Worm (Caenorhabditis elegans) whole organism, late embryonic: ENCODE results near the gene srt-53.

ENCODE experiments used
- K02D7.2 ChIP-seq: sonication (generic microtip); optimal IDR thresholded peaks from 2 replicates; lab custom pipeline; 2017; ENCODE audit warnings: mild to moderate bottlenecking, missing genetic modification characterization, missing compliant biosample characterization
- Y22D7AL.16 ChIP-seq: sonication (generic microtip); optimal IDR thresholded peaks from 2 replicates; lab custom pipeline; 2016; ENCODE audit warnings: missing genetic modification characterization, missing compliant biosample characterization
- ahr-1 ChIP-seq: sonication (generic microtip); optimal IDR thresholded peaks from 2 replicates; lab custom pipeline; 2016; ENCODE audit warnings: missing genetic modification characterization, missing compliant biosample characterization
- ceh-18 ChIP-seq: sonication (generic microtip); optimal IDR thresholded peaks from 2 replicates; lab custom pipeline; 2016; ENCODE audit warnings: missing genetic modification characterization, missing compliant biosample characterization
- ceh-19 ChIP-seq: fragments of 200-800 bp; sonication (Bioruptor generic); optimal IDR thresholded peaks from 2 replicates; lab custom pipeline; 2018; ENCODE audit warnings: mild to moderate bottlenecking, missing genetic modification characterization, missing compliant biosample characterization
- ceh-2 ChIP-seq: sonication (generic microtip); optimal IDR thresholded peaks from 2 replicates; lab custom pipeline; 2016; ENCODE audit warnings: missing genotype, missing genetic modification characterization, missing compliant biosample characterization
- ceh-22 ChIP-seq: sonication (generic microtip); optimal IDR thresholded peaks from 2 replicates; lab custom pipeline; 2017; ENCODE audit warnings: missing biosample characterization, missing genetic modification characterization
- ceh-30 ChIP-seq: fragments of 150-350 bp; optimal IDR thresholded peaks from 2 replicates; lab custom pipeline; 2014; ENCODE audit warnings: missing biosample characterization, missing genetic modification characterization
- ceh-45 ChIP-seq: fragments of 200-800 bp; sonication (Bioruptor generic); IDR thresholded peaks from 2 replicates; pipeline ENCODE4 v1.3.6; 2022; ENCODE audit warnings: missing genetic modification reagents, missing genetic modification characterization, missing compliant biosample characterization
- che-1 ChIP-seq: sonication (generic microtip); optimal IDR thresholded peaks from 2 replicates; lab custom pipeline; 2016; ENCODE audit warnings: mild to moderate bottlenecking, missing genetic modification characterization, missing compliant biosample characterization
- elt-2 ChIP-seq: sonication (generic microtip); optimal IDR thresholded peaks from 2 replicates; lab custom pipeline; 2016; ENCODE audit warnings: missing genetic modification reagents, missing genetic modification characterization, missing compliant biosample characterization
- ets-4 ChIP-seq: sonication (generic microtip); optimal IDR thresholded peaks from 2 replicates; lab custom pipeline; 2016; ENCODE audit warnings: missing genetic modification characterization, missing compliant biosample characterization
- eyg-1 ChIP-seq: sonication (generic microtip); optimal IDR thresholded peaks from 2 replicates; lab custom pipeline; 2016; ENCODE audit warnings: missing genotype, missing genetic modification characterization, missing compliant biosample characterization
- fax-1 ChIP-seq: sonication (generic microtip); optimal IDR thresholded peaks from 2 replicates; lab custom pipeline; 2016; ENCODE audit warnings: missing genotype, missing genetic modification characterization, missing compliant biosample characterization
- hlh-15 ChIP-seq: sonication (generic microtip); optimal IDR thresholded peaks from 2 replicates; lab custom pipeline; 2016; ENCODE audit warnings: missing genetic modification characterization, missing compliant biosample characterization
- hlh-30 ChIP-seq: sonication (generic microtip); optimal IDR thresholded peaks from 2 replicates; lab custom pipeline; 2017; ENCODE audit warnings: antibody characterized with exemption, missing genetic modification characterization, missing compliant biosample characterization; ENCODE audit not compliant: insufficient read depth
- hlh-8 ChIP-seq: sonication (generic microtip); optimal IDR thresholded peaks from 2 replicates; lab custom pipeline; 2016; ENCODE audit warnings: missing genotype, missing genetic modification characterization, missing compliant biosample characterization
- madf-2 ChIP-seq: sonication (generic microtip); optimal IDR thresholded peaks from 2 replicates; lab custom pipeline; 2017; ENCODE audit warnings: missing genetic modification characterization, missing compliant biosample characterization
- nfya-1 ChIP-seq: sonication (generic microtip); optimal IDR thresholded peaks from 2 replicates; lab custom pipeline; 2017; ENCODE audit warnings: missing genetic modification characterization, mild to moderate bottlenecking, missing compliant biosample characterization, antibody characterized with exemption, moderate library complexity
- npax-4 ChIP-seq: sonication (generic microtip); optimal IDR thresholded peaks from 2 replicates; lab custom pipeline; 2016; ENCODE audit warnings: missing genetic modification characterization, missing compliant biosample characterization
- pat-9 ChIP-seq: fragments of 200-800 bp; sonication (Bioruptor generic); optimal IDR thresholded peaks from 2 replicates; lab custom pipeline; 2018; ENCODE audit warnings: mild to moderate bottlenecking, missing genetic modification characterization, moderate library complexity, missing compliant biosample characterization
- pha-2 ChIP-seq: sonication (generic microtip); optimal IDR thresholded peaks from 2 replicates; lab custom pipeline; 2017; ENCODE audit warnings: mild to moderate bottlenecking, missing genetic modification characterization, missing compliant biosample characterization
- pha-4 ChIP-seq: fragments of 150-350 bp; optimal IDR thresholded peaks from 2 replicates; lab custom pipeline; 2018; ENCODE audit warnings: missing biosample characterization, missing genetic modification reagents, missing genetic modification characterization
- rnt-1 ChIP-seq: sonication (generic microtip); optimal IDR thresholded peaks from 2 replicates; lab custom pipeline; 2016; ENCODE audit warnings: missing genetic modification characterization, missing compliant biosample characterization
- sdc-2 ChIP-seq: sonication (generic microtip); optimal IDR thresholded peaks from 2 replicates; lab custom pipeline; 2016; ENCODE audit warnings: missing genotype, missing genetic modification characterization, missing compliant biosample characterization
- sox-2 ChIP-seq: fragments of 200-800 bp; sonication (Bioruptor generic); IDR thresholded peaks from 2 replicates; pipeline ENCODE4 v1.3.6; 2022; ENCODE audit warnings: missing genetic modification reagents, missing genetic modification characterization, missing compliant biosample characterization
- tbx-7 ChIP-seq: sonication (generic microtip); optimal IDR thresholded peaks from 2 replicates; lab custom pipeline; 2016; ENCODE audit warnings: missing genotype, missing genetic modification characterization, missing compliant biosample characterization
- ttx-3 ChIP-seq: sonication (generic microtip); optimal IDR thresholded peaks from 2 replicates; lab custom pipeline; 2016; ENCODE audit warnings: missing genetic modification reagents, missing genetic modification characterization, missing compliant biosample characterization
- unc-42 ChIP-seq: sonication (generic microtip); optimal IDR thresholded peaks from 2 replicates; lab custom pipeline; 2016; ENCODE audit warnings: missing genotype, missing genetic modification characterization, missing compliant biosample characterization
- unc-86 ChIP-seq: sonication (generic microtip); optimal IDR thresholded peaks from 2 replicates; lab custom pipeline; 2016; ENCODE audit warnings: missing genetic modification characterization, missing compliant biosample characterization
- zip-5 ChIP-seq: sonication (generic microtip); optimal IDR thresholded peaks from 2 replicates; lab custom pipeline; 2016; ENCODE audit warnings: missing genetic modification characterization, missing compliant biosample characterization

srt-53 gene

DNA sequence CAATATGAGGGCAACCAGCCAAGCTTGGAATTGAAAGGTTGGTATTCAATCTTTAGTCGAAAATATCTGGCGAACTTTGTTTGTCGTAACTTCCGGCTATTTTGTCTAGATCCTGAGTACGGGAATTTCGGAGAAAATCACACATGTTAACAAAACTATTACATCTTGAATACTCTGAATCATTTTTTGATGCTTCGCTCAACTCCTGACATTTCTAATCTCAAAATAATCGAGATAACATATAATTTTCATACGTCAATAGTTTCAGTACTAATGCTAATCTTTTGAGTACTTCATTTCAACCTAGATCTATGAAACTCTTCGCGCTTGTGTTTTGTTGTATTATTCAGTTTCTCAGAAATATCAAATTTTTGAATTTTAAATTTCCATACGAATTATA lies 39.0 kb downstream of the srt-53 start:
- TF ChIP-seq ceh-2 (tag; lab: Kevin White, UChicago), result no peak
- TF ChIP-seq pha-4, result no peak
- TF ChIP-seq ceh-30 (tag; lab: Kevin White, UChicago), result no peak
- TF ChIP-seq ttx-3 (tag; lab: Kevin White, UChicago), result no peak
- TF ChIP-seq ceh-18, result no peak

DNA sequence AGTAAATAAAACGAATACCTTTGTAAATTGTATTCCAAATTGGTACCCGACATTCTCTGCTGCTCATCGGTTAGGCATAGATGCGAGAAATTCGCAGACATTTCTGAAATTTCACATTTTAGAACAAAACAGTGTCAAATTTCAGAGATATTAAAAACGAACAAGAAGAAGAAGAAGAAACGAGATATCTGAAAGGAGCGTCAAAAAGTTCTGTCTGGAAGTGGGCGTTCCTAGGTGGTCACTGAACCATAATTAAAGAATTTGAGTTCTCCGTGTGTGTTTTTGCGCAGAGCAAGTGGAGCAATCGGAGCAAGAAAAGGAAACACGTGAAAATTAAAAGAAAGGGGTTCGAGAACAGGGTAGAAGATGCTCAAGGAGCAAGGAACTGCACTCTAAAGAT lies 40.4 kb downstream of the srt-53 start, which contains the start of gene F40A3.7:
Gene F40A3.7 (minus strand): TSS at position 101 of the 400 bp plus-strand sequence.
- TF ChIP-seq eyg-1 (tag; lab: Kevin White, UChicago) (no peak), hlh-30 (tag; lab: Kevin White, UChicago) (no peak), zip-5 (no peak), che-1 (tag; lab: Kevin White, UChicago) (no peak), npax-4 (no peak), sdc-2 (tag; lab: Kevin White, UChicago) (no peak), fax-1 (tag; lab: Kevin White, UChicago) (no peak), ets-4 (no peak), ceh-45 (no peak), K02D7.2 (tag; lab: Kevin White, UChicago) (no peak), pha-4 (no peak), unc-86 (tag; lab: Kevin White, UChicago) (no peak), ceh-22 (tag; lab: Kevin White, UChicago) (no peak), Y22D7AL.16 (no peak), pat-9 (tag; lab: Kevin White, UChicago) (no peak)

DNA sequence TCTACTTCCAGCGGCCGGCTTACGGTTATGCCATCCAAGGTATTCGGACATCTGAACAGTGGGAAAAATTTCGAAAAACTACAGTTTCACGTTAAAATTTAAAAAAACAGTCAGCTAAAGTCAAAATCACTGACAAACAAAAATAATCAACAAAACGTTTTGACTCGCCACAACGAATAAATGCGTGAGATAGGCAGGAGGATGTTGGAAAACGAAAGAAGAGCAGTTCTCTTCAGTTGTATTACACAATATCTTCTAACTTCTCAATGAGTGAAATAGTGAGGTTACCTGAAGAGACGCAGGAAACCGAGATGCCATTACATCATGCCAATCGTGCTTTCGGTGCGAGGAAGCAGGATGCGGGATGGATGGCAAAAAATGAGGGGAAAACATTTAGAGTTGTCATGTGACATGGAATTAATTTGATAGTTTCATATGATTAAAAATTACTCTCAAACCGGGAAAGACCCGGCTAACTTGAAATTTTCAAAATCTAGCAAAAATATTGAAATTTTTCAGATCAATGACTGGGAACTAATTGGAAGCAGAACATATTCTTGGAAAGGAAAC lies 46.3 kb downstream of the srt-53 start, which contains the start of gene F40A3.6:
Gene F40A3.6 (minus strand): TSS at position 51 of the 570 bp plus-strand sequence.
- TF ChIP-seq sox-2 (GFP tag; lab: Robert Waterston, UW) (no peak), unc-42 (tag; lab: Kevin White, UChicago) (no peak), hlh-8 (no peak), fax-1 (tag; lab: Kevin White, UChicago) (no peak), tbx-7 (tag; lab: Kevin White, UChicago) (no peak)

DNA sequence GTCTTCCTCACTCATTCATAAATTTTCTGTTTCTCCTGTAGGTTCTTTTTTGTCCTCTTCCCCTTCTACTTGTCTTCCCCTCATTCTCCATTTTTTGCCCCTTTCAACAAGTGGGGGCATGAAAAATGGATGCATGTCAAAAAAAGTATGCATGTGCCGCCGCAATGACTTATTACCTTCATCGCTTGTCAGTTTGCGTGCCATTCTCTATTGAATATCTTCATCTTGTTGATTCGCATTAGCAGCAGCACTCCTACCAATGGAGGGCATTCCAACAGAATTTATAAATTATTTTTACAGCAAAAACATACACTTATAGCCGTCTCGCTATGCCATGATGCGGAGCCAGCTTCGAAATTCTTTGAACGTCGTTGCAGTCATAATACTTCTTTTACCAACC lies 49.0 kb downstream of the srt-53 start, which contains the start of gene F40A3.1:
Gene F40A3.1 (plus strand): TSS at position 301 of the 400 bp plus-strand sequence.
- TF ChIP-seq ceh-18 (no peak), unc-42 (tag; lab: Kevin White, UChicago) (no peak), rnt-1 (no peak), fax-1 (tag; lab: Kevin White, UChicago) (no peak), ceh-19 (no peak), pha-2 (no peak), madf-2 (tag; lab: Kevin White, UChicago) (no peak), elt-2 (tag; lab: Kevin White, UChicago) (no peak), nfya-1 (tag; lab: Kevin White, UChicago) (no peak), ets-4 (no peak), ahr-1 (tag; lab: Kevin White, UChicago) (no peak), pha-4 (no peak), hlh-30 (tag; lab: Kevin White, UChicago) (no peak), hlh-15 (tag; lab: Kevin White, UChicago) (no peak), hlh-8 (no peak)
